Worm (Caenorhabditis elegans): Measurements from ENCODE around the gene T26A5.8.

- TF ChIP-seq ceh-9 (tag; optimal IDR thresholded peaks at IDR 0.05), result no peak
- no peak for TF ChIP-seq ceh-24 (tag; optimal IDR thresholded peaks at IDR 0.05)
- TF ChIP-seq ceh-34 (tag; optimal IDR thresholded peaks at IDR 0.05), result peak; percentile 27
- no peak for TF ChIP-seq pha-4 (tag; optimal IDR thresholded peaks at IDR 0.05)
- no peak for TF ChIP-seq pax-1 (tag; optimal IDR thresholded peaks at IDR 0.05)
- TF ChIP-seq nhr-11 (tag; optimal IDR thresholded peaks at IDR 0.05), result no peak
- TF ChIP-seq ets-4 (tag; optimal IDR thresholded peaks at IDR 0.05), result peak; percentile 47
- no peak for TF ChIP-seq pqm-1 (tag; optimal IDR thresholded peaks at IDR 0.05)
- no peak for TF ChIP-seq odd-2 (tag; optimal IDR thresholded peaks at IDR 0.05)
- TF ChIP-seq ama-1 (optimal IDR thresholded peaks at IDR 0.05), result no peak
Measured at ce11 chrIII:6420995-6421404, 41.7 kb downstream of the T26A5.8 start.
